Worm (Caenorhabditis elegans) whole organism, dauer: Measurements from ENCODE around the gene sfxn-5.

Experiments used
- unc-62 ChIP-seq: sonication (generic microtip); optimal IDR thresholded peaks from 2 replicates; lab custom pipeline; 2017; ENCODE audit warnings: missing biosample characterization, missing genetic modification reagents, missing genetic modification characterization

The sfxn-5 gene

DNA sequence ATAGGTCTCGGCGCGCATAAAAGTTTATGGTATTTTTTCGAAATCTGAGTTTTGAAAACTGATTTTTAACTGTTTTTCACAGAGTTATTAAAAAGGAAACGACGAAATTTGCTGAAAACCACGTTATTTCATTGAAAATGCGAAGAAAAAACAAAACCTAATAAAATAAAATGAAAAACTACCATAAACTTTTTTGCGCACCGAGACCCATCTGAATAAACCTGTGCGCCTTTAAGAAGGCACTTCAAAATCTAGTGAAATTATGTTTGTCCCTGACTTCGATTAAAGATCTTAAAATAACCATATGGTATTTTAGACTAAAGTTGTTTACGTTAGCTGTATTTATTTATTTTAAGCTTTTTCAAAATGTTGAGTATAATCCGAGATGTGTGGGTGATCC, 22.9 kb upstream of the sfxn-5 start:
- no peak for TF ChIP-seq unc-62

DNA sequence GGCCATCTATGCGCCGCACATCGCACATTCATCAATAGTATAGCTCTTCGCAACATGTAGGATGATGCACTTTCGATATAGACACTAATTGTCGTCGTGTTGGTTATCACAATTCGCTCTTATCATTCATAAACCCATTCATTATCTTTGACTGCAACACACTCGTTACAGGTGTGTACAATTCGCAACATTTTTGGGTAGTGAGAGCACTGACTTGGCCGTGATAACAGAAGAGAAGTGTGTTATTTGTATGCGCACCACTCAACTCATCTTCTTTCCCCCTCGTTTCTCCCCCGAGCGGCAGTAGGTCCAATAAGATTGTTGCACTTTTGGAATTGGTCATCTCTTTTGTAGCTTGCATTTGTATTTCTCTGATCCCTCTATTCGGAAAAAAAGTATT, 22.4 kb upstream of the sfxn-5 start:
- no peak for TF ChIP-seq unc-62

DNA sequence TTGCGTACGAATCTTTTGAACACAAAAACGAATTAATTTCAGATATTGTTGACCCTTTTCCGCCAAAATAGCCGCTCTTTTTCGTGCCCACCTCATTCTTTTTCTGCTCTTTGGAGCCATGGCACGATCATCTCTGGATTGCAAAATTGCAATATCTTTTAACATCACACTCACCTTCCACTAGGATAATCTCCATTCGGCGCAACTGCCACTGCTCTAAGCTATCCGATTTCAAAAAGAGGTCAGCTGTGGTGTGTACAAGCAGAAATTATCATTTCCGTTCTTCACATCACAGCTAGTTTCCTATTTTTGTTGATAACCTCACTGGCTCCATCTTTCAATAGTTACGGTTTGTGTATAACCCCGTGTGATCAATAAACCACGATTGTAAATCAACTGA, 21.8 kb upstream of the sfxn-5 start:
- no peak for TF ChIP-seq unc-62

DNA sequence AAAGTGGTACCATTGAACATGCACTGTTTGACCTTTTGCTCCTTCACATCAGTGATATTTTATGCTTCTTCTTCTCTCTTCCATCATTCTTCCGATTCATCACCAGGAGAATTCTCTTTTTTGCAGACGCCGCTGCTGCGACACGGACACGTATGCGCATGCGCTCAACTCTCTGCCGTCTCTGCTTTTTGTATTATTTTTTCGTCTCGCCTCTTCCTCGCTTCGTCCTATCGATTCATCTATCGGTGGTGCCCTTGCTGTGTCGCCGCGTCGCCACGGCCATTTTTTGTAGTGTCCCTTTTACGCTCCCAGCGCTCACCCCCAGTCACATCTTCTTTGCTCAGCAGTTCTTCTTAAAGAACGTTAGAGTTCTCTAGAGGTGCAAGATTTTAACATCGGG, 21.3 kb upstream of the sfxn-5 start:
- no peak for TF ChIP-seq unc-62

DNA sequence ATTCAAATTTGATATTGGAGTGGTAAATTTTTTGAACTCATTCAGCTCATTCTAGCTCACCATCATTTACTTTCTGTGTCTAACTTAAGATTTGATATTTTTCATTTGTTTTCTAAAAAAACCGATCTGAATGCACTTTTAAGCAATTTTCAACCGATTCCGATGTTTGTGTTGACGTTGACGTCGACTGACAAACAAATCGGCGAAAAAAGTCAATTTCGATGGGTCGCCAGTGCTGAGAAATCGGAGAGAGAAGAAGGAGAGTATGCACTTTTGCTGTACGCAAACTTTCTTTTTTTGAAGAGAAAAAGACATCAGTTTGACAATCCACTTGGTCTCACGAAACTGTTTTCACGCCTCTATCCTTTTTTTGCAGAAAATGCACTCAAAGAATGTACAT, 20.6 kb upstream of the sfxn-5 start:
- TF ChIP-seq unc-62 = no peak

DNA sequence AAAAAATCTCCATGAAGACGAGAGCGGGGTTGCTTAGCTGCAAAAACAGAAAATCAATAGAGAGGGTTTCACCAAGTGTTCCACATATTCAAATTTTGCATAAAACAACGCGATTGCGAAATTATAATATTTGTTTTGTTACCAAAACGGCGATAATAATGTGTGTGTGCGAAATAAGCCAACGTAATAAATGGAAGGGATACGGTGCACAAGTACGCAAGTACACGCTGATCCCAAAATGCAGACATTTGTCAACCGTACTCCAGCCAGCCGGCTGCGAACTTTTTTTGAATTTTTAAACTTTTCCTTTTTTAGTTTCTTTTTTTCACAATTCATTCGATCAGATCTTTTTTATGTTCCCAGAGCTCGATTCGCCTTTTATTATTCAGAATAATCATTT, 20.0 kb upstream of the sfxn-5 start, which contains the start of gene ire-1:
ire-1 (minus strand) TSS at position 44 of the 400 bp plus-strand sequence.
- no peak for TF ChIP-seq unc-62

DNA sequence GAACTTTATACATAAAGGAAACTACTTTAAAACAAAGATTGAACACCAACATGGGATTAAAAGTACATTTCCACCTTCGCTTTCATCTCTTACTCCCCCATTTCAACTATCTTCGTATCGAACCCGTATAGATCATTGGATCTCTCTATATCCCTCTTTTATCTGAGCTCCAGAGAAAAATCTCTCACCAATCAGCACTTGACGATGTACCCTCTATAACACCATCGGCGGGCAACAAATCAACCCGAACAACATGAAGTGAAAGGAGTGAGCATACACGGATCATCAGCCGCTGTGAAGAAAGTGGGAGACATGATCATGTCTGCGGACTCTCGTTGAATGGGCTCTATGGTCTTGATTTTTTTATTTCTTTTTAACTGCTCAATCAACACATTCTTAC, 12.6 kb upstream of the sfxn-5 start:
- no peak for TF ChIP-seq unc-62

DNA sequence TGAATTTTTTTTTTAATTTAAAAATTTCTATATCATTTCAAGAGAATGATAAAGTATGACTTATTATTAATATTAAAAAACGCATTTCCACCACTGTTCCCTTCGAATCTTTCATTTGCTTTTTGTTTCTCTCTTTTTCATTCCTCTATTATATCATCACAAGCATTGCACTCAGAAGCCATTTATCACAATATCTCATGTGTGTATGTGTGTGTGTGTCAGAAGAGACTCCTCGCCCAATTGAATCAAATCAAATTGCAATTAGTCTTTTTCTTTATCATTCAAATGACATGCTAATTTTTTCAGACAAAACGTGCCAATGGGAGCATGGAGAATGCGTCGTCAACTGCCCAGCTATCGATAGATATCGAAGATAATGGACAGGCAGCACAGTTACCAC, 11.3 kb upstream of the sfxn-5 start, which contains the start of gene unc-105:
unc-105 (plus strand) TSS at position 301 of the 400 bp plus-strand sequence.
- no peak for TF ChIP-seq unc-62

DNA sequence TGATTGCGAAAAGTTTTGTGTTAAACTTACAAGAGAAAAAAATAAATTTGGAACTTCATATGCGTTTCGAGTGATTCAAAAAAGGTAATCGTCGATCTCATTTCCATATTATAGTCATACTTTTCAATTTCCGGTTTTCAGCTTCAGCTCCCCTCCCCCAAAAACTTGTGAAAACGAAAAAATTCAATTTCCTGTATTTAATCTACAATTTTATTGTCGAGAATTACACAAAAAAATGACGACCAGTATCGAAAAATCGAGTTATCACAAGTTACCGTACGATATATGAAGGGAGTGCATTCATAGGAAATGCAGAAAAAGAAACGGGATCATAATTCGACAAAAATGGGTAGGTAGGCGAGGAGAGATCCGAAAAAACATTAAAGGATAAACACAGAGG, 7.2 kb upstream of the sfxn-5 start, which contains the start of gene lron-4:
lron-4 (minus strand) TSS at position 101 of the 400 bp plus-strand sequence.
- no peak for TF ChIP-seq unc-62

DNA sequence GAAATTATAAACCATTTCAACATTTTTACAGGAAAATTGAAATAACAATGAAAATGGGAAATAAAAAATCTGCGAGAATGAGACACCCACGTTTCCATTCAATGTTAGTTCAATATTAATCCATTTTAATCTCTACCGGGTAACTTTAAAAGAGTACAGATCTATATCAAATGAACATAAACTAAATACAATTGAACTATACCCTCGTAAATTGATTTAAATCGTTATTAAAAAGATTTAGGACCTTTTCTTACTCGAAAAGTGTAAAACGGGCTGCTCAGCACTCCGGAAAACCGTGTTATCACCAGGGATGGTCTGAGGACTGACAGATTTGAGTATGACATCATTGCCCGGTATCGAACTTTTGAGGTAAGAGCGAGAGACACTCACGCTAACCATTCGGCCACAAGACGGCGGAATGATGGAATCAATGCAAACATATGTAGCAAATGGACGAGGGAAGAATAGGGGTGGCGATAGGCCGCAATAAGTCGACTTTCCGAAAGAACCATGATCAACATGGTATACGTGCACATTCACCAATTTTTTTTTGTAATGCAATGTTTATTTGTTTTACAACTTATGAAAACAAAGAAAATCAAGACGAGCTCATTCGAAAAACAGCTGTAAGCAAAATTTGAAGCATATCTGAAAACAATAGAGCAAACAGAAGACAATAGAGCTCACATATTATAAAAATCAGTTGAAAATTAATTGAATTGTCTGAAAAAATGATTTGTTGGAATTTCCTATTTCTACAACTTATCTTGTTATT, 2.3 kb upstream of the sfxn-5 start, which contains the start of the genes chst-1 and C41C4.9:
chst-1 (minus strand) TSS at position 51 of the 775 bp plus-strand sequence.
C41C4.9 (plus strand) TSS at position 725 of the 775 bp plus-strand sequence.
- TF ChIP-seq unc-62 = no peak

DNA sequence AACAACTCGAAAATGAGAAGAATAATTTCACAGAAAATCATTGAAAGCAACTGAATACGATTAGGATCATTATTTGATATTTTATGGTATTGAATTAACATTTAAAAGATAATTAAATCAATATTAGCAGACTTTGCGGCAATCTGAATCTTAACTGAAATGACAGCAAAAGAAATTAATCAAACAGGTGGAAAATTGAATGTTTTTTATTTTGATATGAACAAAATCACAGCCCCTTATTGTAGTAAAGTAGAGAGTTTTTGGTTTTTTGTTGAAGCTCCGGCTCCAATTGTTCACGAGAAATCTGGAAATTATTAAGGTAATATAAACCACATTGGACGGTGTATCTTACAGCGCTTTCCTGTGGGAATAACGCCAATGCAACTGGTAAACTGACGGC, 2.8 kb downstream of the sfxn-5 start, which contains the start of gene sre-2:
sre-2 (minus strand) TSS at position 101 of the 400 bp plus-strand sequence.
- TF ChIP-seq unc-62 = no peak

DNA sequence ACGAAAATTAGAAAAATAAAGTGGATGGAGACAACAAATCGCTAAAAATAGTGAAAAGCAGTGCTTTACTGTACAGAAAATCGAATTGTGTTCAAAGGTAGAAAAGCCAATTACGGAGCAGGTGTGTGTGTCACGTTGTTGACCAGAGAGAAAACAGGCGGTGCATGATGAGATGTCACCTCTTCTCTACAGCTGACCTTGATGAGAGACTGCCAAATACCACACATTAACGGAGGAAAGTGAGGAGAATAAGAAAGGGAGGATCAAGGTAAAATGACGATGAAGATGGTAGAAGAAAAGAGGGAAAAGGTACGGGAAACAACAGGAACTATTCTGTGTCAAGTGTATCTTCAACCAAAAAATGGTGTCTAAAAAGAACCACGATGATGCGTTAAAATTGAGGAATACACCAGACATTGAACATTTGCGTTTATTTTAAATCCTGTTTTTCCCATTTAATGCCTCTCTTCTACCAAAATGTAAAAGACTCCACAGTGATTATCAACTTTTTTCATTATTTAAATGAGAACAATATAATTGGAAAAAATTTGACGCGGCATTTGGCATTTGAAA, 5.6 kb downstream of the sfxn-5 start:
- no peak for TF ChIP-seq unc-62

DNA sequence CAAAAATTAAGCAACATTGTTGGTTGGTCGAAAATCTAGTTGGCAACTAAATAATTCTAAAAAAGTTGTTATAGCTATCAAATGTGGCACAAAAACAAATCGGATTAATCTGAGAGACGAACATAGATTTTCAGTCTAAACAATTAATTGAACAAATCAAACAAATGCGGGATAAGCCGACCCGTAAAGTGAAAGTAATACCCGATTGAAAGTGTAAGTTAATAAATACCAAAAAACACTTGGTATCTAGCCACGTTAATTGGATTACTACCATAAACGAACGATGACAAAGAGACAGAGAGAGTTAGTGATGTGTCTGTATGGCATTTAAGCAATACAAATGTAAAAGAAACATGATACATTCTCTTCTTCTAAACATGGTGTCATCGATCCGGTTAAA, 10.9 kb downstream of the sfxn-5 start:
- TF ChIP-seq unc-62 = no peak

DNA sequence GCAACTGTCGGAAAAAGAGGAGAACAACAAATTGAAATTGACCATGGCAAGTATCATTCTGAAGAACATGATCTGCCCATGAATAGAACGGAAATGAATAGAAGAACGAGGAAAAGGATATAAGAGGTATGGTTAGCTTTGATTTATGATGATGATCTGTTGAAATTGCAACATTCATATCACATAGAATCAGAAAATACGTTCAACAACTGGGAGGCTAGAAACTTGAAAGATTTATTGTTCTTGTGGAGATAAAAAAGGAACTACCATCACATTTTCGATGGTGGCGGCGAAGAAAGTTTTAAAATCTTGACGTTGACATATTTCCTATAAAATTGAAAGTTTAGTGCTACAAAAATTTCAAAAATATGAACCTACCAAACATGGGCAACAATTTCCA, 11.6 kb downstream of the sfxn-5 start:
- TF ChIP-seq unc-62 = no peak

DNA sequence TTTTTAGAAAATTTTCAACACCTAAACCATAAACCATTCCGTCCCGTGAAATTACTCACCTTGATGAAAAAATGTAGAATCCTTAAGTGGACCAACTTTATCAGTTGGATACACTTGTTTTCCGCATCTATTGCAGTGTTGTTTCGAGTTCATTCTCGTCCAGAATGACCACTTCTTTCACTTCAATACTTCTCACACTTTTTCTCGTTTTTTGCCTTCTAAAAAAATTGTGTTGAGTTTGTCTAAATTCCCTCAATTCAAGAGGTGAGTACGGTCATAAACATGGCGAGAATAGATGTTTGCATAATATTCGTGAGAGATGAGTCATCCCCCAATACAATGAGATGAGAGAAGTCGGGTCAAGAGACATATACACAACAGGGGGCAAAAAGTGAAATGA, 12.3 kb downstream of the sfxn-5 start, which contains the start of gene ltd-1:
ltd-1 (minus strand) TSS at position 218 of the 400 bp plus-strand sequence.
- TF ChIP-seq unc-62 = no peak

DNA sequence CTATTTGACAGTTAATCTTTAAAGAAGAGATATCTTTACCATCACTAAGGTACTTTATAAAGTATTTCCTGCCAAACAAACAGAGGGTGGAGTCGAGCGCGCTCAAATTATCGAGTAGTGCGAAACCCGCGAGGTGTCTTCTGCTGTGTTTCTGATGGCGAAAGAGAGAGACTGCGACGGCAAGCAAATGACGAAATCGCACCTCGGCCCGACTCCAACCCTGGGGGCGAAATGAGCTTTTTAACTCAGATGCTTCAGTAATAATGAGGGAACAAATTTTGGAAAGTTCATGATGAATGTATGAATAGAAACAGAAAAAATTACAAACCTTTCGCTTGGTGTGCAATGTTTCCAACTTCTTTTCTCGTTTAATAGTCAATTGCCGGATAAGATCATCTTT, 13.3 kb downstream of the sfxn-5 start:
- no peak for TF ChIP-seq unc-62

DNA sequence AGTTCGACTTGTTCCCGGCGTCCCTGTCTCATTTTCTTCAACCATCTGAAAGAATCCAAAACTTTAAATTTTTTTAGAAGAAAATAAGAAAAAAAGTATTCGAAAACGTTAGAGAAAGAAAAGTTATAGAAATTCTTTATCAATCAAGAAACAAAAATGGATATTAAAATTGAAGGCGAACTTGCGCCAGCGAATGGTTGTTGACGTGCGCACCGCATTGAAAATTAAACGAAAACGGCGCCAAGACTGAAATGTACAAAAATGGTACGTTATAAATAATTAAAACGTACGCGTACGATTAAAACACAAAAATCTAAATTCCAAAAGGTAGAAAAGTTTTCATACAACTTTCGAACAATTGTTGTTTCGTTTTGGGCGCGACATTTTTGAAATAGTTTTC, 18.0 kb downstream of the sfxn-5 start, which contains the start of gene K02C4.3:
K02C4.3 (minus strand) TSS at position 51 of the 400 bp plus-strand sequence.
- TF ChIP-seq unc-62 = no peak

DNA sequence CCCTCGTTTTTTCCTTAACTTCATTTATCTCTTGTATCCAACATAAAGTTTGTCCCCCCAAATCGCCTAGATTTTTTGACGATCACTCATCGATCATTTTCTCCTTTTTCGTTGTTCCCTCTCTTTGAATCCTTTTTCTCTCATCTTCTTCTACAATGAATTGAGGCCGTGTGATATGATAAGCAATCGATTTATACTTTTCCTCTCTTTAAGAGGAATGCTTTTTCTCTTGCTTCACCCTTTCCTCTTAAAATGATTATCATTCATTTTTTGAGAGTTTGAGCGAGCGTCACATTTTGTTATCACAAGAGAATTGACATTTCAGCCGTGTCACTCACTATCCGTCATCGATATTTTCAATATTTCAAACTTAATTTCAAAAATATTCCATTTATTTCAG, 26.8 kb downstream of the sfxn-5 start, which contains the start of gene K02C4.5:
K02C4.5 (plus strand) TSS at position 395 of the 400 bp plus-strand sequence.
- TF ChIP-seq unc-62 = no peak
